Worm (Caenorhabditis elegans) whole organism, late embryonic: ENCODE data around the gene R09E10.8.

Experiments
- C08G9.2 ChIP-seq: sonication (generic microtip); optimal IDR thresholded peaks from 2 replicates; lab custom pipeline; 2016; ENCODE audit warnings: mild to moderate bottlenecking, missing genetic modification characterization, moderate library complexity, missing compliant biosample characterization
- F13H6.1 ChIP-seq: sonication (generic microtip); optimal IDR thresholded peaks from 2 replicates; lab custom pipeline; 2016; ENCODE audit warnings: missing genetic modification characterization, missing compliant biosample characterization
- ama-1 ChIP-seq: fragments of 150-350 bp; optimal IDR thresholded peaks from 2 replicates; lab custom pipeline; 2014
- ceh-14 ChIP-seq: sonication (generic microtip); optimal IDR thresholded peaks from 2 replicates; lab custom pipeline; 2016; ENCODE audit warnings: missing genotype, missing genetic modification characterization, missing compliant biosample characterization
- ceh-18 ChIP-seq: sonication (generic microtip); optimal IDR thresholded peaks from 2 replicates; lab custom pipeline; 2016; ENCODE audit warnings: missing genetic modification characterization, missing compliant biosample characterization
- ceh-22 ChIP-seq: sonication (generic microtip); optimal IDR thresholded peaks from 2 replicates; lab custom pipeline; 2017; ENCODE audit warnings: missing biosample characterization, missing genetic modification characterization
- ceh-24 ChIP-seq: sonication (generic microtip); optimal IDR thresholded peaks from 2 replicates; lab custom pipeline; 2016; ENCODE audit warnings: mild to moderate bottlenecking, missing genetic modification characterization, missing compliant biosample characterization
- ceh-31 ChIP-seq: sonication (generic microtip); optimal IDR thresholded peaks from 2 replicates; lab custom pipeline; 2016; ENCODE audit warnings: missing genetic modification characterization, missing compliant biosample characterization
- ceh-45 ChIP-seq: fragments of 200-800 bp; sonication (Bioruptor generic); IDR thresholded peaks from 2 replicates; pipeline ENCODE4 v1.3.6; 2022; ENCODE audit warnings: missing genetic modification reagents, missing genetic modification characterization, missing compliant biosample characterization
- ceh-48 ChIP-seq: sonication (generic microtip); optimal IDR thresholded peaks from 2 replicates; lab custom pipeline; 2016; ENCODE audit warnings: missing genetic modification characterization, inconsistent platforms, missing compliant biosample characterization
- ceh-6 ChIP-seq: fragments of 200-800 bp; sonication (Bioruptor generic); optimal IDR thresholded peaks from 2 replicates; lab custom pipeline; 2018; ENCODE audit warnings: mild to moderate bottlenecking, missing genetic modification characterization, missing compliant biosample characterization
- dmd-4 ChIP-seq: sonication (generic microtip); optimal IDR thresholded peaks from 2 replicates; lab custom pipeline; 2016; ENCODE audit warnings: borderline replicate concordance, missing genetic modification characterization, missing compliant biosample characterization
- elt-2 ChIP-seq: sonication (generic microtip); optimal IDR thresholded peaks from 2 replicates; lab custom pipeline; 2016; ENCODE audit warnings: missing genetic modification reagents, missing genetic modification characterization, missing compliant biosample characterization
- eyg-1 ChIP-seq: sonication (generic microtip); optimal IDR thresholded peaks from 2 replicates; lab custom pipeline; 2016; ENCODE audit warnings: missing genotype, missing genetic modification characterization, missing compliant biosample characterization
- fkh-10 ChIP-seq: fragments of 150-350 bp; optimal IDR thresholded peaks from 2 replicates; lab custom pipeline; 2014; ENCODE audit warnings: missing biosample characterization, missing genetic modification reagents, missing genetic modification characterization
- fkh-6 ChIP-seq: sonication (generic microtip); optimal IDR thresholded peaks from 2 replicates; lab custom pipeline; 2016; ENCODE audit warnings: missing genetic modification characterization, missing compliant biosample characterization
- gmeb-2 ChIP-seq: sonication (generic microtip); optimal IDR thresholded peaks from 2 replicates; lab custom pipeline; 2016; ENCODE audit warnings: missing genetic modification characterization, inconsistent platforms, missing compliant biosample characterization
- hlh-15 ChIP-seq: sonication (generic microtip); optimal IDR thresholded peaks from 2 replicates; lab custom pipeline; 2016; ENCODE audit warnings: missing genetic modification characterization, missing compliant biosample characterization
- hlh-30 ChIP-seq: sonication (generic microtip); optimal IDR thresholded peaks from 2 replicates; lab custom pipeline; 2017; ENCODE audit warnings: antibody characterized with exemption, missing genetic modification characterization, missing compliant biosample characterization; ENCODE audit not compliant: insufficient read depth
- hlh-8 ChIP-seq: sonication (generic microtip); optimal IDR thresholded peaks from 2 replicates; lab custom pipeline; 2016; ENCODE audit warnings: missing genotype, missing genetic modification characterization, missing compliant biosample characterization
- lim-6 ChIP-seq: sonication (generic microtip); optimal IDR thresholded peaks from 2 replicates; lab custom pipeline; 2016; ENCODE audit warnings: missing genetic modification characterization, missing compliant biosample characterization
- lin-11 ChIP-seq: fragments of 200-800 bp; sonication (Bioruptor generic); optimal IDR thresholded peaks from 2 replicates; lab custom pipeline; 2018; ENCODE audit warnings: mild to moderate bottlenecking, missing genetic modification characterization, missing compliant biosample characterization
- madf-2 ChIP-seq: sonication (generic microtip); optimal IDR thresholded peaks from 2 replicates; lab custom pipeline; 2017; ENCODE audit warnings: missing genetic modification characterization, missing compliant biosample characterization
- mec-3 ChIP-seq: sonication (generic microtip); optimal IDR thresholded peaks from 2 replicates; lab custom pipeline; 2016; ENCODE audit warnings: borderline replicate concordance, missing genetic modification characterization, missing compliant biosample characterization
- nhr-232 ChIP-seq: sonication (generic microtip); optimal IDR thresholded peaks from 2 replicates; lab custom pipeline; 2016; ENCODE audit warnings: missing genetic modification characterization, missing compliant biosample characterization
- odd-2 ChIP-seq: sonication (generic microtip); optimal IDR thresholded peaks from 2 replicates; lab custom pipeline; 2017; ENCODE audit warnings: antibody characterized with exemption, mild to moderate bottlenecking, missing genetic modification characterization, missing compliant biosample characterization
- pqm-1 ChIP-seq: sonication (generic microtip); optimal IDR thresholded peaks from 2 replicates; lab custom pipeline; 2016; ENCODE audit warnings: missing genetic modification characterization, missing compliant biosample characterization
- rnt-1 ChIP-seq: sonication (generic microtip); optimal IDR thresholded peaks from 2 replicates; lab custom pipeline; 2016; ENCODE audit warnings: missing genetic modification characterization, missing compliant biosample characterization
- sdc-2 ChIP-seq: sonication (generic microtip); optimal IDR thresholded peaks from 2 replicates; lab custom pipeline; 2016; ENCODE audit warnings: missing genotype, missing genetic modification characterization, missing compliant biosample characterization
- sox-4 ChIP-seq: sonication (generic microtip); optimal IDR thresholded peaks from 2 replicates; lab custom pipeline; 2017; ENCODE audit warnings: mild to moderate bottlenecking, missing genetic modification characterization, inconsistent platforms, missing compliant biosample characterization
- syd-9 ChIP-seq: sonication (generic microtip); optimal IDR thresholded peaks from 2 replicates; lab custom pipeline; 2016; ENCODE audit warnings: mild to moderate bottlenecking, missing genetic modification characterization, moderate library complexity, missing compliant biosample characterization
- tbx-7 ChIP-seq: sonication (generic microtip); optimal IDR thresholded peaks from 2 replicates; lab custom pipeline; 2016; ENCODE audit warnings: missing genotype, missing genetic modification characterization, missing compliant biosample characterization
- unc-42 ChIP-seq: sonication (generic microtip); optimal IDR thresholded peaks from 2 replicates; lab custom pipeline; 2016; ENCODE audit warnings: missing genotype, missing genetic modification characterization, missing compliant biosample characterization
- unc-86 ChIP-seq: sonication (generic microtip); optimal IDR thresholded peaks from 2 replicates; lab custom pipeline; 2016; ENCODE audit warnings: missing genetic modification characterization, missing compliant biosample characterization
- ztf-16 ChIP-seq: sonication (generic microtip); optimal IDR thresholded peaks from 2 replicates; lab custom pipeline; 2017; ENCODE audit warnings: missing genetic modification characterization, missing compliant biosample characterization

Gene R09E10.8

ce11 chrIV:10276960-10277359 is 33.3 kb downstream of the R09E10.8 start, which contains the start of gene Y43C5A.7:
Gene Y43C5A.7 (plus strand): TSS chrIV:10277260.
- no peak for TF ChIP-seq eyg-1 (tag; lab: Kevin White, UChicago)
- no peak for TF ChIP-seq tbx-7 (tag; lab: Kevin White, UChicago)
- no peak for TF ChIP-seq ceh-45 (GFP tag; lab: Robert Waterston, UW)
- TF ChIP-seq ceh-18 (tag; lab: Kevin White, UChicago), result no peak
- TF ChIP-seq hlh-30 (tag; lab: Kevin White, UChicago), result no peak
- TF ChIP-seq unc-86 (tag; lab: Kevin White, UChicago), result no peak
- TF ChIP-seq sdc-2 (tag; lab: Kevin White, UChicago), result no peak
- no peak for TF ChIP-seq nhr-232 (tag; lab: Kevin White, UChicago)
- no peak for TF ChIP-seq ceh-24 (tag; lab: Kevin White, UChicago)
- TF ChIP-seq, all 69 proteins: peak for 0

DNA sequence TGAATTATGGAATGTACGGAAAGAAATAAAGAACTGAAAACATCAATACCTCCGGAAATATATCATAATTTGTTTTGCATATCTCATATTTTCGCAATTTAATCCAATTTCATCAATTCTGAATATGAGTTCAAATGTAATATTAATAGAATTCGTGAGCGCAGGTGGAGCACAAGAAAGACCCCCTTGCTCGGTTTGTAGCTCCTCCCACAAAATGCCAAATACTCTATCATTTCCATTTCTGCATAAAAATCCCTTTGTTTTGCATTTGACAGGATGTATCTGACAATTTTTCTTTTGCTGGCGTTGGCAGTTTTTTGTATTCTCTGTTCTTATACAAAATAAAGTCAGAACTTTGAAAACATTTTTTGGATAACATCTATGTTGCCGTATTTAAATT is 35.2 kb downstream of the R09E10.8 start:
- no peak for TF ChIP-seq fkh-10 (GFP tag; lab: Kevin White, UChicago)
- TF ChIP-seq elt-2 (tag; lab: Kevin White, UChicago), result no peak

- no peak for TF ChIP-seq ztf-16 (tag; lab: Kevin White, UChicago)
- TF ChIP-seq madf-2 (tag; lab: Kevin White, UChicago), result no peak
- no peak for TF ChIP-seq unc-42 (tag; lab: Kevin White, UChicago)
- no peak for TF ChIP-seq ceh-14 (tag; lab: Kevin White, UChicago)
- TF ChIP-seq ceh-6 (GFP tag; lab: Kevin White, UChicago), result no peak
- no peak for TF ChIP-seq mec-3 (tag; lab: Kevin White, UChicago)
- TF ChIP-seq ceh-48 (tag; lab: Kevin White, UChicago), result no peak
- TF ChIP-seq pqm-1 (tag; lab: Kevin White, UChicago), result no peak
- TF ChIP-seq C08G9.2 (tag; lab: Kevin White, UChicago), result no peak
- no peak for TF ChIP-seq sox-4 (tag; lab: Kevin White, UChicago)
- TF ChIP-seq syd-9 (tag; lab: Kevin White, UChicago), result no peak
Observed at ce11 chrIV:10273781-10274313, 36.4 kb downstream of the R09E10.8 start, which contains the start of gene Y43C5A.3. Gene Y43C5A.3 (plus strand): TSS chrIV:10274036.

- TF ChIP-seq rnt-1 (tag; lab: Kevin White, UChicago) (no peak), ceh-22 (tag; lab: Kevin White, UChicago) (no peak), hlh-30 (tag; lab: Kevin White, UChicago) (no peak), ceh-14 (tag; lab: Kevin White, UChicago) (no peak), ceh-48 (tag; lab: Kevin White, UChicago) (no peak), dmd-4 (tag; lab: Kevin White, UChicago) (no peak), odd-2 (tag; lab: Kevin White, UChicago) (no peak), fkh-10 (GFP tag; lab: Kevin White, UChicago) (no peak), gmeb-2 (tag; lab: Kevin White, UChicago) (no peak), ceh-18 (tag; lab: Kevin White, UChicago) (no peak), sdc-2 (tag; lab: Kevin White, UChicago) (no peak), hlh-8 (tag; lab: Kevin White, UChicago) (no peak), ceh-31 (tag; lab: Kevin White, UChicago) (no peak), fkh-6 (tag; lab: Kevin White, UChicago) (no peak), lin-11 (tag; lab: Kevin White, UChicago) (no peak), F13H6.1 (tag; lab: Kevin White, UChicago) (no peak), ama-1 (lab: Kevin White, UChicago) (no peak), lim-6 (tag; lab: Kevin White, UChicago) (no peak), hlh-15 (tag; lab: Kevin White, UChicago) (no peak)
Observed at ce11 chrIV:10273360-10273759, 36.9 kb downstream of the R09E10.8 start.
